Fruit fly (Drosophila melanogaster) whole organism, embryonic: ENCODE data around the gene CG13311.

ENCODE experiments used
- Abd-B ChIP-seq: fragments of 200-800 bp; sonication (Bioruptor generic); optimal IDR thresholded peaks from 2 replicates; lab custom pipeline; 2018; ENCODE audit warnings: missing biosample characterization, mild to moderate bottlenecking, missing genetic modification characterization, moderate library complexity
- Atf6 ChIP-seq: fragments of 200-800 bp; sonication (Bioruptor generic); IDR thresholded peaks from 2 replicates; pipeline ENCODE4 v1.3.6; 2022; ENCODE audit warnings: missing biosample characterization, missing genetic modification characterization
- Awh ChIP-seq: fragments of 200-800 bp; sonication (Bioruptor generic); IDR thresholded peaks from 2 replicates; pipeline ENCODE4, ENCODE4 v1.3.6; 2022; ENCODE audit warnings: missing biosample characterization, missing genetic modification characterization
- CG10321 ChIP-seq: fragments of 200-800 bp; sonication (Bioruptor generic); IDR thresholded peaks from 2 replicates; pipeline ENCODE4 v1.3.6; 2022; ENCODE audit warnings: missing biosample characterization, missing genetic modification characterization
- CG10565 ChIP-seq: fragments of 200-800 bp; sonication (Bioruptor generic); optimal IDR thresholded peaks from 3 replicates; lab custom pipeline; 2016; ENCODE audit warnings: missing biosample characterization, mild to moderate bottlenecking, missing genetic modification characterization
- CG11456 ChIP-seq: fragments of 200-800 bp; sonication (Bioruptor generic); IDR thresholded peaks from 3 replicates; pipeline ENCODE4 v1.3.6; 2022; ENCODE audit warnings: missing biosample characterization, missing genetic modification characterization
- CG11696 ChIP-seq: fragments of 200-800 bp; sonication (Bioruptor generic); IDR thresholded peaks from 2 replicates; pipeline ENCODE4 v1.3.6; 2022; ENCODE audit warnings: missing biosample characterization, missing genetic modification characterization
- CG13424 ChIP-seq: fragments of 200-800 bp; sonication (Bioruptor generic); optimal IDR thresholded peaks from 2 replicates; lab custom pipeline; 2019; ENCODE audit warnings: missing biosample characterization, mild to moderate bottlenecking, missing genetic modification characterization, moderate library complexity
- CG14050 ChIP-seq: fragments of 200-800 bp; sonication (Bioruptor generic); IDR thresholded peaks from 3 replicates; pipeline ENCODE4 v1.3.6; 2022; ENCODE audit warnings: missing biosample characterization, missing genetic modification characterization
- CG15269 ChIP-seq: fragments of 200-800 bp; sonication (Bioruptor generic); optimal IDR thresholded peaks from 2 replicates; lab custom pipeline; 2018; ENCODE audit warnings: missing biosample characterization, mild to moderate bottlenecking, missing genetic modification characterization, moderate library complexity
- CG17359 ChIP-seq: fragments of 200-800 bp; sonication (Bioruptor generic); optimal IDR thresholded peaks from 3 replicates; lab custom pipeline; 2018; ENCODE audit warnings: missing biosample characterization, mild to moderate bottlenecking, missing genetic modification characterization, moderate library complexity
- CG31388 ChIP-seq: fragments of 200-800 bp; sonication (Bioruptor generic); optimal IDR thresholded peaks from 2 replicates; lab custom pipeline; 2016; ENCODE audit warnings: missing biosample characterization, missing genetic modification characterization
- CG32532 ChIP-seq: fragments of 200-800 bp; sonication (Bioruptor generic); IDR thresholded peaks from 2 replicates; pipeline ENCODE4 v1.3.6; 2022; ENCODE audit warnings: missing biosample characterization, missing genetic modification characterization
- CG32767 ChIP-seq: fragments of 200-800 bp; sonication (Bioruptor generic); IDR thresholded peaks from 2 replicates; pipeline ENCODE4 v1.3.6; 2022; ENCODE audit warnings: missing biosample characterization, missing genetic modification characterization
- CG3847 ChIP-seq: fragments of 200-800 bp; sonication (Bioruptor generic); IDR thresholded peaks from 2 replicates; pipeline ENCODE4 v1.3.6; 2022; ENCODE audit warnings: missing biosample characterization, missing genetic modification characterization
- CG6272 ChIP-seq: fragments of 200-800 bp; sonication (Bioruptor generic); IDR thresholded peaks from 2 replicates; pipeline ENCODE4 v1.3.6; 2022; ENCODE audit warnings: missing biosample characterization, missing genetic modification characterization
- CG7357 ChIP-seq: fragments of 200-800 bp; sonication (Bioruptor generic); IDR thresholded peaks from 3 replicates; pipeline ENCODE4 v1.3.6; 2022; ENCODE audit warnings: missing biosample characterization, missing genetic modification characterization
- CG7372 ChIP-seq: fragments of 200-800 bp; sonication (Bioruptor generic); IDR thresholded peaks from 2 replicates; pipeline ENCODE4 v1.3.6; 2022; ENCODE audit warnings: missing biosample characterization, missing genetic modification characterization
- CG9215 ChIP-seq: fragments of 200-800 bp; sonication (Bioruptor generic); IDR thresholded peaks from 2 replicates; pipeline ENCODE4 v1.3.6; 2022; ENCODE audit warnings: missing biosample characterization, missing genetic modification characterization
- CkIIα-i1 ChIP-seq: fragments of 200-800 bp; sonication (Bioruptor generic); IDR thresholded peaks from 2 replicates; pipeline ENCODE4 v1.3.6; 2022; ENCODE audit warnings: missing biosample characterization, missing genetic modification characterization
- CoRest ChIP-seq: fragments of 200-800 bp; sonication (Bioruptor generic); optimal IDR thresholded peaks from 3 replicates; lab custom pipeline; 2018; ENCODE audit warnings: missing biosample characterization, mild to moderate bottlenecking, missing genetic modification characterization, moderate library complexity
- Dek ChIP-seq: fragments of 200-800 bp; sonication (Bioruptor generic); optimal IDR thresholded peaks from 3 replicates; lab custom pipeline; 2019; ENCODE audit warnings: missing biosample characterization, mild to moderate bottlenecking, missing genetic modification characterization, moderate library complexity
- E2f2 ChIP-seq: fragments of 200-800 bp; sonication (Bioruptor generic); IDR thresholded peaks from 2 replicates; pipeline ENCODE4 v1.3.6; 2022; ENCODE audit warnings: missing biosample characterization, missing genetic modification characterization
- Fer3 ChIP-seq: fragments of 200-800 bp; sonication (Bioruptor generic); optimal IDR thresholded peaks from 2 replicates; lab custom pipeline; 2018; ENCODE audit warnings: missing biosample characterization, mild to moderate bottlenecking, missing genetic modification characterization, moderate library complexity
- Hr51 ChIP-seq, 2 experiments: fragments of 200-800 bp; sonication (Bioruptor generic); optimal IDR thresholded peaks; 2 replicates in 1 of 2; 3 replicates in 1 of 2; lab custom pipeline; 2016 to 2018; ENCODE audit warnings: missing biosample characterization in 2 of 2, missing genetic modification characterization in 2 of 2, mild to moderate bottlenecking in 1 of 2, moderate library complexity in 1 of 2
- MBD-R2 ChIP-seq: fragments of 200-800 bp; sonication (Bioruptor generic); IDR thresholded peaks from 2 replicates; pipeline ENCODE4 v1.3.6; 2022; ENCODE audit warnings: missing biosample characterization, missing genetic modification characterization
- MESR4 ChIP-seq: fragments of 200-800 bp; sonication (Bioruptor generic); optimal IDR thresholded peaks from 2 replicates; lab custom pipeline; 2018; ENCODE audit warnings: missing biosample characterization, mild to moderate bottlenecking, missing genetic modification characterization, moderate library complexity
- Optix ChIP-seq: fragments of 200-800 bp; sonication (Bioruptor generic); IDR thresholded peaks from 3 replicates; pipeline ENCODE4 v1.3.6; 2022; ENCODE audit warnings: missing biosample characterization, missing genetic modification characterization
- Ptx1 ChIP-seq: fragments of 200-800 bp; sonication (Bioruptor generic); IDR thresholded peaks from 2 replicates; pipeline ENCODE4 v1.3.6; 2022; ENCODE audit warnings: missing biosample characterization, missing genetic modification characterization
- ara ChIP-seq: fragments of 200-800 bp; sonication (Bioruptor generic); IDR thresholded peaks from 2 replicates; pipeline ENCODE4 v1.3.6; 2022; ENCODE audit warnings: missing biosample characterization, missing genetic modification characterization
- ase ChIP-seq: fragments of 200-800 bp; sonication (Bioruptor generic); IDR thresholded peaks from 3 replicates; pipeline ENCODE4 v1.3.6; 2022; ENCODE audit warnings: missing biosample characterization, missing genetic modification characterization
- croc ChIP-seq: fragments of 200-800 bp; sonication (Bioruptor generic); conservative IDR thresholded peaks from 3 replicates; pipeline ENCODE4 v1.3.6; 2022; ENCODE audit warnings: missing biosample characterization, missing genetic modification characterization
- dan ChIP-seq: fragments of 200-800 bp; sonication (Bioruptor generic); IDR thresholded peaks from 2 replicates; pipeline ENCODE4 v1.3.6; 2022; ENCODE audit warnings: missing biosample characterization, missing genetic modification characterization
- danr ChIP-seq: fragments of 200-800 bp; sonication (Bioruptor generic); IDR thresholded peaks from 2 replicates; pipeline ENCODE4 v1.3.6; 2022; ENCODE audit warnings: missing biosample characterization, missing genetic modification characterization
- dpn ChIP-seq, 2 experiments: fragments of 200-800 bp; sonication (Bioruptor generic); optimal IDR thresholded peaks; 3 replicates each; lab custom pipeline; 2016; ENCODE audit warnings: missing biosample characterization in 2 of 2, missing genetic modification characterization in 2 of 2
- dysf ChIP-seq: fragments of 200-800 bp; sonication (Bioruptor generic); IDR thresholded peaks from 3 replicates; pipeline ENCODE4 v1.3.6; 2022; ENCODE audit warnings: missing biosample characterization, missing genetic modification characterization
- emc ChIP-seq: fragments of 200-800 bp; sonication (Bioruptor generic); optimal IDR thresholded peaks from 2 replicates; lab custom pipeline; 2016; ENCODE audit warnings: missing biosample characterization, missing genetic modification characterization
- esg ChIP-seq: fragments of 200-800 bp; sonication (Bioruptor generic); conservative IDR thresholded peaks from 2 replicates; pipeline ENCODE4 v1.3.6; 2022; ENCODE audit warnings: missing biosample characterization, missing genetic modification characterization
- gce ChIP-seq: fragments of 200-800 bp; sonication (Bioruptor generic); IDR thresholded peaks from 3 replicates; pipeline ENCODE4 v1.3.6; 2022; ENCODE audit warnings: missing biosample characterization, missing genetic modification characterization
- hbn ChIP-seq: fragments of 200-800 bp; sonication (Bioruptor generic); IDR thresholded peaks from 2 replicates; pipeline ENCODE4 v1.3.6; 2022; ENCODE audit warnings: missing biosample characterization, missing genetic modification characterization; ENCODE audit not compliant: partially characterized antibody
- hkb ChIP-seq, 2 experiments: fragments of 200-800 bp in 1 of 2; fragments of >200 bp in 1 of 2; sonication (Bioruptor generic) in 1 of 2; IDR thresholded peaks in 1 of 2; optimal IDR thresholded peaks in 1 of 2; 2 replicates each; pipeline versions ENCODE4 v1.3.6 to Lab custom; 2017 to 2022; ENCODE audit warnings: missing biosample characterization in 1 of 2, missing genetic modification characterization in 1 of 2
- ind ChIP-seq: fragments of 200-800 bp; sonication (Bioruptor generic); optimal IDR thresholded peaks from 3 replicates; lab custom pipeline; 2016; ENCODE audit warnings: missing biosample characterization, missing genetic modification characterization
- lab ChIP-seq: fragments of 200-800 bp; sonication (Bioruptor generic); optimal IDR thresholded peaks from 3 replicates; lab custom pipeline; 2017; ENCODE audit warnings: missing biosample characterization, missing genetic modification characterization, mild to moderate bottlenecking, moderate library complexity, missing genetic modification reagents
- pb ChIP-seq: fragments of 200-800 bp; sonication (Bioruptor generic); optimal IDR thresholded peaks from 3 replicates; lab custom pipeline; 2016; ENCODE audit warnings: missing biosample characterization, missing genetic modification characterization
- ranshi ChIP-seq: fragments of 200-800 bp; sonication (Bioruptor generic); IDR thresholded peaks from 2 replicates; pipeline ENCODE4 v1.3.6; 2022; ENCODE audit warnings: missing biosample characterization, missing genetic modification characterization
- slbo ChIP-seq: fragments of 200-800 bp; sonication (Bioruptor generic); IDR thresholded peaks from 2 replicates; pipeline ENCODE4 v1.3.6; 2022; ENCODE audit warnings: missing biosample characterization, missing genetic modification characterization
- sob ChIP-seq: fragments of 200-800 bp; sonication (Bioruptor generic); IDR thresholded peaks from 2 replicates; pipeline ENCODE4 v1.3.6; 2022; ENCODE audit warnings: missing biosample characterization, missing genetic modification characterization
- unc-4 ChIP-seq: fragments of 200-800 bp; sonication (Bioruptor generic); IDR thresholded peaks from 2 replicates; pipeline ENCODE4 v1.3.6; 2022; ENCODE audit warnings: missing biosample characterization, missing genetic modification characterization; ENCODE audit not compliant: partially characterized antibody
- usp ChIP-seq: fragments of >200 bp; optimal IDR thresholded peaks from 2 replicates; lab custom pipeline; 2017; ENCODE audit warnings: missing biosample characterization, missing genetic modification characterization
- zfh1 ChIP-seq: fragments of 200-800 bp; sonication (Bioruptor generic); IDR thresholded peaks from 3 replicates; pipeline ENCODE4 v1.3.6; 2022; ENCODE audit warnings: missing biosample characterization, missing genetic modification characterization

The CG13311 gene

DNA sequence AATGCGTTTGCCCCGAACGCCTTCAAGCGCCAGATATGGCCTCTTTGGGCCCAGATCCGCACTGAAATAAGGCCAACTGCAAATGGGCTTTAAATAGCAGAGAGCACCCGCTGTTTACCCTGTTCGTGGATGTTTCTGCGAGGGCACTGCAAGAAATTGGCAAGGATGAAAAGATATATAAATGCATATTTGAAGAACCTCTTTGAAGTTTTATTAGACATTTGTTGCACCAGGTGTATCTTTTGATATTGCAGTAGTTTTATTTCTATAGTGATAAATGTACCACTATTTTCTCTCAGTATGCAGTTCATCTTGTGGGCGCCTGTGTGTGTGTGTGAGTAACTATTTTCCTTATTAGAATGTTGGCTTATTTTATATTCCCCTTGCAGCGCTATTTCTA, 11.5 kb upstream of the CG13311 start (continued):
- TF ChIP-seq ranshi: peak; percentile 66
- peak; percentile 22 for TF ChIP-seq ind (GFP tag; lab: Kevin White, UChicago)
- TF ChIP-seq usp: no peak
- TF ChIP-seq dysf (GFP tag; lab: Robert Waterston, UW): peak; percentile 73
- TF ChIP-seq CG17359: peak; percentile 13
- TF ChIP-seq CG32767 (GFP tag; lab: Robert Waterston, UW): peak; percentile 68
- TF ChIP-seq CG7372 (GFP tag; lab: Robert Waterston, UW): peak; percentile 56; the same call in 1 of the 2 replicates
- TF ChIP-seq lab (GFP tag; lab: Kevin White, UChicago): peak; percentile 33
- TF ChIP-seq CG14050 (GFP tag; lab: Robert Waterston, UW): peak; percentile 40; the same call in 1 of the 3 replicates
- TF ChIP-seq Dek (tag; lab: Kevin White, UChicago): no peak
- peak in 1 of 2 experiments; percentile 17 for TF ChIP-seq Hr51 (GFP tag; optimal IDR thresholded peaks at IDR 0.05; lab: Kevin White, UChicago)
- TF ChIP-seq Abd-B (GFP tag; lab: Kevin White, UChicago): no peak
- 0 out of 3 replicates have a peak, but pooled peaks have one; percentile 40 for TF ChIP-seq croc
- peak; percentile 58 for TF ChIP-seq sob (GFP tag; lab: Robert Waterston, UW)
- TF ChIP-seq emc (GFP tag; lab: Kevin White, UChicago): no peak
- TF ChIP-seq CG3847 (GFP tag; lab: Robert Waterston, UW): peak; percentile 60
- peak in 1 of 2 experiments; percentile 8 for TF ChIP-seq dpn (GFP tag; optimal IDR thresholded peaks at IDR 0.05; lab: Kevin White, UChicago)
- TF ChIP-seq ase (GFP tag; lab: Robert Waterston, UW): peak; percentile 65; the same call in 2 of the 3 replicates
- peak; percentile 57; the same call in 2 of the 3 replicates for TF ChIP-seq Optix (GFP tag; lab: Robert Waterston, UW)
- peak; percentile 17 for TF ChIP-seq Fer3 (tag; lab: Kevin White, UChicago)
- TF ChIP-seq gce (GFP tag; lab: Robert Waterston, UW): peak; percentile 67; the same call in 1 of the 3 replicates
- peak; percentile 73 for TF ChIP-seq ara (GFP tag; lab: Robert Waterston, UW)
- no peak for TF ChIP-seq hkb (optimal IDR thresholded peaks at IDR 0.05; lab: Kevin White, UChicago)
- TF ChIP-seq hkb (GFP tag; IDR thresholded peaks at IDR 0.05; lab: Robert Waterston, UW): peak; percentile 57; the same call in 1 of the 2 replicates
- peak; percentile 64 for TF ChIP-seq slbo (GFP tag; lab: Robert Waterston, UW)
- TF ChIP-seq Ptx1 (GFP tag; lab: Robert Waterston, UW): peak; percentile 56; the same call in 1 of the 2 replicates
- TF ChIP-seq E2f2: peak; percentile 46
- TF ChIP-seq hbn (GFP tag; lab: Robert Waterston, UW): no peak
- TF ChIP-seq zfh1 (GFP tag; lab: Robert Waterston, UW): 0 out of 3 replicates have a peak, but pooled peaks have one; percentile 35
- TF ChIP-seq unc-4: no peak
- TF ChIP-seq esg (GFP tag; lab: Robert Waterston, UW): peak; percentile 70
- no peak for TF ChIP-seq CG31388 (GFP tag; lab: Kevin White, UChicago)
- TF ChIP-seq CG10565 (GFP tag; lab: Kevin White, UChicago): no peak
- TF ChIP-seq CG10321: 0 out of 2 replicates have a peak, but pooled peaks have one; percentile 22
- TF ChIP-seq CG11456 (GFP tag; lab: Robert Waterston, UW): peak; percentile 71; the same call in 1 of the 3 replicates
- peak; percentile 31; the same call in 1 of the 2 replicates for TF ChIP-seq Atf6 (GFP tag; lab: Robert Waterston, UW)
- TF ChIP-seq MBD-R2 (GFP tag; lab: Robert Waterston, UW): peak; percentile 31; the same call in 1 of the 2 replicates
- peak; percentile 39; the same call in 1 of the 2 replicates for TF ChIP-seq CG9215 (GFP tag; lab: Robert Waterston, UW)
- peak; percentile 51; the same call in 1 of the 2 replicates for TF ChIP-seq danr (GFP tag; lab: Robert Waterston, UW)
- peak; percentile 1 for TF ChIP-seq CoRest
- 0 out of 2 replicates have a peak, but pooled peaks have one; percentile 19 for TF ChIP-seq CG11696
- TF ChIP-seq dan (GFP tag; lab: Robert Waterston, UW): no peak
- peak; percentile 46; the same call in 1 of the 3 replicates for TF ChIP-seq CG7357 (GFP tag; lab: Robert Waterston, UW)
- TF ChIP-seq MESR4: no peak
- TF ChIP-seq CG6272: peak; percentile 38; the same call in 1 of the 2 replicates
- peak; percentile 62; the same call in 1 of the 2 replicates for TF ChIP-seq Awh (GFP tag; lab: Robert Waterston, UW)
- TF ChIP-seq CG13424 (tag; lab: Kevin White, UChicago): peak; percentile 39
- TF ChIP-seq CG15269 (tag; lab: Kevin White, UChicago): peak; percentile 19
- no peak for TF ChIP-seq CkIIα-i1 (GFP tag; lab: Robert Waterston, UW)
- TF ChIP-seq CG32532 (GFP tag; lab: Robert Waterston, UW): peak; percentile 74
- TF ChIP-seq pb (GFP tag; lab: Kevin White, UChicago): no peak
